Worm (Caenorhabditis elegans) whole organism, young adult: ENCODE results near the gene srp-8.

Source experiments
- Y53F4B.3 ChIP-seq: fragments of 200-800 bp; sonication (Bioruptor generic); IDR thresholded peaks from 2 replicates; pipeline ENCODE4 v1.3.6; 2022; ENCODE audit warnings: missing genetic modification reagents, missing genetic modification characterization, missing compliant biosample characterization
- Y53G8AR.9 ChIP-seq: fragments of 200-800 bp; sonication (Bioruptor generic); conservative IDR thresholded peaks from 2 replicates; pipeline ENCODE4 v1.3.6; 2022; ENCODE audit warnings: missing genetic modification reagents, missing genetic modification characterization, missing compliant biosample characterization
- Y79H2A.3 ChIP-seq: fragments of 200-800 bp; sonication (Bioruptor generic); conservative IDR thresholded peaks from 2 replicates; pipeline ENCODE4 v1.3.6; 2022; ENCODE audit warnings: missing genetic modification reagents, missing genetic modification characterization, missing compliant biosample characterization
- ama-1 ChIP-seq, 3 experiments: fragments of 150-350 bp in 1 of 3; sonication (generic microtip) in 2 of 3; optimal IDR thresholded peaks; 2 replicates each; lab custom pipeline; 2014 to 2018; ENCODE audit warnings: missing biosample characterization in 2 of 3, missing genetic modification characterization in 2 of 3, missing genetic modification reagents in 2 of 3
- hmg-1.2 ChIP-seq: fragments of 200-800 bp; sonication (Bioruptor generic); IDR thresholded peaks from 2 replicates; pipeline ENCODE4 v1.3.6; 2022; ENCODE audit warnings: missing genetic modification reagents, missing genetic modification characterization, missing compliant biosample characterization
- mcd-1 ChIP-seq: fragments of 200-800 bp; sonication (Bioruptor generic); IDR thresholded peaks from 2 replicates; pipeline ENCODE4 v1.3.6; 2022; ENCODE audit warnings: missing genetic modification reagents, missing genetic modification characterization, missing compliant biosample characterization
- nfya-2 ChIP-seq: fragments of 200-800 bp; sonication (Bioruptor generic); IDR thresholded peaks from 2 replicates; pipeline ENCODE4 v1.3.6; 2022; ENCODE audit warnings: missing genetic modification reagents, missing genetic modification characterization, missing compliant biosample characterization
- nhr-27 ChIP-seq: fragments of 200-800 bp; sonication (Bioruptor generic); optimal IDR thresholded peaks from 2 replicates; lab custom pipeline; 2018; ENCODE audit warnings: mild to moderate bottlenecking, missing genetic modification characterization, moderate library complexity, missing compliant biosample characterization
- pha-4 ChIP-seq: fragments of 150-350 bp; sonication (generic microtip); optimal IDR thresholded peaks from 2 replicates; lab custom pipeline; 2014; ENCODE audit warnings: missing biosample characterization, missing genetic modification reagents, missing genetic modification characterization
- unc-62 ChIP-seq: fragments of 150-350 bp; optimal IDR thresholded peaks from 2 replicates; lab custom pipeline; 2014; ENCODE audit warnings: missing biosample characterization, missing genetic modification reagents, missing genetic modification characterization

- TF ChIP-seq Y79H2A.3 (GFP tag; lab: Robert Waterston, UW) (no peak), ama-1 (optimal IDR thresholded peaks at IDR 0.05; lab: Kevin White, UChicago) (no peak), ama-1 (GFP tag; optimal IDR thresholded peaks at IDR 0.05; lab: Kevin White, UChicago) (no peak), nfya-2 (GFP tag; lab: Robert Waterston, UW) (no peak), unc-62 (no peak), nhr-27 (tag; lab: Kevin White, UChicago) (no peak), Y53G8AR.9 (no peak), pha-4 (tag; lab: Kevin White, UChicago) (no peak), mcd-1 (GFP tag; lab: Robert Waterston, UW) (no peak), Y53F4B.3 (GFP tag; lab: Robert Waterston, UW) (no peak), hmg-1.2 (GFP tag; lab: Robert Waterston, UW) (no peak)
These were observed 29.3 kb downstream of the srp-8 start for ce11 chrV:8212816-8213215.
